Worm (Caenorhabditis elegans): ENCODE results near the gene calu-1.

DNA sequence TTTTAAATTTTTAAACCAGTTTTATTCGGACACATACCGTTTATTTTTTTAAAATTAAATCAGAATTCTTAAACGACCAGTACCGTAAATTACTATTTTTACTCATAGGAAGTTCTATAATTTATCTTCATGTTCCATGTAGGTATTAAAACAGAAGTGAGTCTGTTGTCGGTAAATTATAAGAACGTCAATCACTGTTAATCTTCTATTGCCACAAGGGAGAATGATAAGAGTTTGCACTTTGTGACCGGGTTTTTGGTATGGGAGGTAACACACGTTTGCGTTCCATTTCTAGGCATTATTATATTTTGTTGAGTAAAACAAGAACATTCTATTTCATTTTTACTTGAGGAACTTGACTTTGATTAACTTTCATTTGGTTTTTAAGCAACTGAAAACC, 38.3 kb upstream of the calu-1 start, which contains the start of gene hsd-3:
- TF ChIP-seq him-1 (tag; optimal IDR thresholded peaks at IDR 0.05) (no peak), dao-5 (tag; optimal IDR thresholded peaks at IDR 0.05) (no peak), W03F9.2 (tag; optimal IDR thresholded peaks at IDR 0.05) (no peak)
